Fruit fly (Drosophila melanogaster): Measurements from ENCODE around the gene CG43115.

Gene CG43115

DNA sequence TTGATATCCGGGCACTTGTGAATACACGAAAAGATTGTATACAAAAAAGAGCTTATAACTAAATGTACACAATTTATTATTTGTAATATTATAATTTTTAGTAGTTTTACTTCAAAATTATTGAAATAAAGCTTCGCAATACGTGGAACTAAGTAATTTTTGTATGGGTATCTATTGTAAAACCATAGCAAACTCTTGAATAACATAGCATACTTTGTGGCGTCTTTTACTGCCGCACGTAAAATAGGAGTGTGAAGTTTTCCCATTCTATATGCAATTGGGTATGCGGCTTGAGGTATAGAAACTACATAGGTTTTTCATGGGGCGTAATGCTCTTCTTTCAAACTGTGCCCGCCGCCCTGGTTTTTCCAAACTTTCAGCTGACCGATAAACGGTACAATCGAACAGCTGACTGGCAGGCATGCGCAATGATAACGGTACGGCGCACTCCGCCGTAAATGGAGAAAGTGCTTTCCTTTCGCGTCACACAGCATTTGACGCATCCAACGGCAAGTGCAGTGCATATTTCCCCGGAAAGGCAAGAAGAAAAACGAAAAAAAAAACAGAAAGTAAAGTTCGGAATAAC, 26.7 kb downstream of the CG43115 start, which contains the start of gene CG5937:
CG5937 (plus strand) TSS at position 575 of the 586 bp plus-strand sequence.
- no peak for TF ChIP-seq h (optimal IDR thresholded peaks at IDR 0.05)
- no peak for TF ChIP-seq psq (optimal IDR thresholded peaks at IDR 0.05)
- TF ChIP-seq insv (optimal IDR thresholded peaks at IDR 0.05) = no peak
- no peak for TF ChIP-seq ttk (optimal IDR thresholded peaks at IDR 0.05)
- no peak for TF ChIP-seq Myc (optimal IDR thresholded peaks at IDR 0.05)
- TF ChIP-seq Sin3A (optimal IDR thresholded peaks at IDR 0.05) = no peak

DNA sequence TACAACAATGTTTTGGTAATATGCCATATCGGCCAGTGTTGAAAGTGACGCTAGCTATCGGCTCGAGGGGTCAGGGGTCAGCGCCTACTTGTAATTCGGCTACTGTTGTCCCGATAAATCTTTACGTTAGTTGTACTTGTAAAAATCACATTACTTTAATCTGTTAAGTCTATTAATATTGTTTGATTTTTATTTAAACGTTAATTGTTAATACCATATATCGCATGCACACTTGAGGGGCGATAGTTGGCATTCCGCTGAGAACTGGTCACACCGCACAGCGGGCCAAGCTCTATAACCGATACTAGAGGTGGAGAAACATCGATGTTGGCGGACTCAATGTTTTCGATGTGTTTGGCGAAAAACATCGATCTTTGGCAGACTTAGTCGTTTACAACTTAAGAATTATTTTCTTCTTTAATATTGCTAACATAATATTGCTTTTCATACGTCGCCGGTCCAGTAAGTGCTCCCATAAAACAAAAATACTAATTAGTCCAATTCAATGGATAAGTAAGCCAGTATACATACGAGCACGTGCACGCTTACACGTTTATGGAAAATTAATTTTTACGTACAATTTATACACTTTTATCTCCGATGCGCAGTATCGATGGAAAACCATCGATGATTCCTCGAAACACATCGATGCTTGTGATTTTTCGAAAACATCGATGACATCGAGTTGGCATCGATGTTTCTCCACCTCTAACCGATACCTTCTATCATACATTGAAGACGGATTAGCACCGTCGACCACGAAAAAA, 28.9 kb downstream of the CG43115 start, which contains the start of the genes rux and MCTS1:
rux (minus strand) TSS at position 621 of the 767 bp plus-strand sequence.
MCTS1 (plus strand) TSS at position 713 of the 767 bp plus-strand sequence.
- TF ChIP-seq h (optimal IDR thresholded peaks at IDR 0.05) (no peak), Sin3A (optimal IDR thresholded peaks at IDR 0.05) (no peak), Myc (optimal IDR thresholded peaks at IDR 0.05) (no peak), psq (optimal IDR thresholded peaks at IDR 0.05) (no peak), ttk (optimal IDR thresholded peaks at IDR 0.05) (no peak), insv (optimal IDR thresholded peaks at IDR 0.05) (no peak)

- no peak for TF ChIP-seq ttk (optimal IDR thresholded peaks at IDR 0.05)
- no peak for TF ChIP-seq h (optimal IDR thresholded peaks at IDR 0.05)
- TF ChIP-seq insv (optimal IDR thresholded peaks at IDR 0.05) = no peak
- TF ChIP-seq Myc (optimal IDR thresholded peaks at IDR 0.05) = no peak
- TF ChIP-seq Sin3A (optimal IDR thresholded peaks at IDR 0.05) = no peak
Observed at dm6 chrX:6035359-6035758, 30.9 kb downstream of the CG43115 start.

- TF ChIP-seq Myc (optimal IDR thresholded peaks at IDR 0.05) (no peak), h (optimal IDR thresholded peaks at IDR 0.05) (no peak), insv (optimal IDR thresholded peaks at IDR 0.05) (no peak)
Observed at dm6 chrX:6034741-6035140, 31.5 kb downstream of the CG43115 start.

DNA sequence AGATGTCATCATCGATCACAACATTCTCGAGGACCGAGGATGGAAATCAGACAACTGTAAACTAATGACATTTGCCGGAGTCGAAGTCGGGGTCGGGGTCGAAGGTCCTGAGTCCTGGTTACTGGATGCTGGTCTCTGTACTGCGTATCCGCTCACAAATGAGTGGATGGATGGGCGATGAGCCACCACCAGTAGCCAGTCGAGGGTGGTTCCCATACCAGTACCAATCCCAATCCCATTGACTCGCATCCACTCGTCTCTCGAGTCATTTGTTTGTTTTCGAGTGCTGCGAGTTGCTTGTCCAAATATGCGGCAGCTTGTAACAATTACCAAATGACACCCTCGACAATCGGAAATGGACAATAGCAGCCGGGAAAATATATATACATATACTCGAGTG, 33.4 kb downstream of the CG43115 start:
- TF ChIP-seq Sin3A (optimal IDR thresholded peaks at IDR 0.05) = no peak
- TF ChIP-seq psq (optimal IDR thresholded peaks at IDR 0.05) = no peak
- no peak for TF ChIP-seq ttk (optimal IDR thresholded peaks at IDR 0.05)
- no peak for TF ChIP-seq h (optimal IDR thresholded peaks at IDR 0.05)
- no peak for TF ChIP-seq insv (optimal IDR thresholded peaks at IDR 0.05)
- TF ChIP-seq Myc (optimal IDR thresholded peaks at IDR 0.05) = no peak

dm6 chrX:6031692-6032091, 34.5 kb downstream of the CG43115 start:
- no peak for TF ChIP-seq insv (optimal IDR thresholded peaks at IDR 0.05)
- TF ChIP-seq psq (optimal IDR thresholded peaks at IDR 0.05) = no peak
- TF ChIP-seq Sin3A (optimal IDR thresholded peaks at IDR 0.05) = no peak
- no peak for TF ChIP-seq Myc (optimal IDR thresholded peaks at IDR 0.05)
- no peak for TF ChIP-seq ttk (optimal IDR thresholded peaks at IDR 0.05)
- TF ChIP-seq h (optimal IDR thresholded peaks at IDR 0.05) = no peak

dm6 chrX:6030593-6030992, 35.6 kb downstream of the CG43115 start:
- TF ChIP-seq Sin3A (optimal IDR thresholded peaks at IDR 0.05) (no peak), ttk (optimal IDR thresholded peaks at IDR 0.05) (no peak), Myc (optimal IDR thresholded peaks at IDR 0.05) (no peak), h (optimal IDR thresholded peaks at IDR 0.05) (no peak), psq (optimal IDR thresholded peaks at IDR 0.05) (no peak), insv (optimal IDR thresholded peaks at IDR 0.05) (no peak)

DNA sequence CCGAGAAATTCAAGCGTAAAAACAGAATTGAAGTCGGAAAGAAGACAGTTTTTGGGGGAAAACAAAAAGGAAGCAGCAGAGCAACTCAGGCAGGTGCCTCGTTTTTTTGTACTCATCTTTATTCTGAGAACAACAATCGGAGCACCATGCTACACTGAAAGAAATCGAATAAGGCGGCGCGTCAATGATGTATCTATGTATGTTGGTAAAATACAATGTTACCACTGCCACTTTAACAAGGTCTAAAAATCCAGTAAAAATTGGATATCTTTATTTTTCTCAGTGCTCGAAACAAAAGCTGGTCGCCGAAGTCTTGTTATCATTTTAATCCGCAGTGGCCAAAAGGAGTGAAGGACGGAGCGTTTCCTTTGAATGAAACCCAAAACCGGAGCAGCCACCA, 36.2 kb downstream of the CG43115 start:
- TF ChIP-seq Myc (optimal IDR thresholded peaks at IDR 0.05) (no peak), h (optimal IDR thresholded peaks at IDR 0.05) (no peak), insv (optimal IDR thresholded peaks at IDR 0.05) (no peak)

- no peak for TF ChIP-seq ttk (optimal IDR thresholded peaks at IDR 0.05)
- TF ChIP-seq h (optimal IDR thresholded peaks at IDR 0.05) = no peak
- TF ChIP-seq Sin3A (optimal IDR thresholded peaks at IDR 0.05) = no peak
- TF ChIP-seq Myc (optimal IDR thresholded peaks at IDR 0.05) = no peak
- no peak for TF ChIP-seq insv (optimal IDR thresholded peaks at IDR 0.05)
- no peak for TF ChIP-seq psq (optimal IDR thresholded peaks at IDR 0.05)
Observed at dm6 chrX:6029015-6029414, 37.2 kb downstream of the CG43115 start.

DNA sequence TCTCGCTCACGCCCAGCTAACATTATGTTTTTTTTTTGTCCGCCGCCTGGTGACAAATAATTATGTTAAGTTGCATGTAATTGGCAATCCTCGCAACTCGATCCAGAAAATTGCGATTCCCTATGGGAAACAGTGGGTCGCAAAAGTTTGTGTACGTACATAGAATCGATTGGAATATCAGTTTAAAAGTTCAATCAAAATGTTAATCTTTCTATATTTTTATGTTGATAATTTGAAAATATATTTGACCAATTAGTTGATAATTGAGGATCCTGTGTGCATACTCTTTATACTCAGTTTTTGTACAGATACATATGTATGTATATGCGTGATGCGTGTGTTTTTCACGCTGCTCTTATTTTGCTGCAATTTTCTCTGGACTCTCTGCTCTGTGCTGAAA, 38.4 kb downstream of the CG43115 start:
- TF ChIP-seq Myc (optimal IDR thresholded peaks at IDR 0.05) (no peak), insv (optimal IDR thresholded peaks at IDR 0.05) (no peak), Sin3A (optimal IDR thresholded peaks at IDR 0.05) (no peak), ttk (optimal IDR thresholded peaks at IDR 0.05) (no peak), psq (optimal IDR thresholded peaks at IDR 0.05) (no peak), h (optimal IDR thresholded peaks at IDR 0.05) (no peak)

DNA sequence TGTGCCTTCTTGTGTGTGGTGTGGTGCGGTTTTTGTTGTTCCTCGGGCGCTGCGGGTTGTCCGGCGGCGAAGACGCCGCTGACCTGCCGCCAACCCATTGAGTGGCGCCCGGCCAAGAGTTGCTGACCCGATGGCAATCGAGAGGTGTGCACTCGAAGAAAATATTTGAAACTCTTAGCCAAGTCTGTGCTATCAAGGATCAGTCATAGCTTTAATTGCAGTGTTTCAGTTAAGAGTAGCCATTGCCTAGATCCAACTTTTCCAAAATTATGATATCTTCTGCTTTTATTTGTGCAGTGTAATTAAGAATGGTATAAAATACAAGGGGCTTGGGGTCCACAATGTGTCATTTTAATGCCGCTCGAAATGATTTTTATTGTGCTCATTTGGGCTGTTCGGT, 41.6 kb downstream of the CG43115 start:
- no peak for TF ChIP-seq ttk (optimal IDR thresholded peaks at IDR 0.05)
- TF ChIP-seq Sin3A (optimal IDR thresholded peaks at IDR 0.05) = no peak
- no peak for TF ChIP-seq Myc (optimal IDR thresholded peaks at IDR 0.05)
- no peak for TF ChIP-seq psq (optimal IDR thresholded peaks at IDR 0.05)
- TF ChIP-seq insv (optimal IDR thresholded peaks at IDR 0.05) = no peak
- TF ChIP-seq h (optimal IDR thresholded peaks at IDR 0.05) = no peak

DNA sequence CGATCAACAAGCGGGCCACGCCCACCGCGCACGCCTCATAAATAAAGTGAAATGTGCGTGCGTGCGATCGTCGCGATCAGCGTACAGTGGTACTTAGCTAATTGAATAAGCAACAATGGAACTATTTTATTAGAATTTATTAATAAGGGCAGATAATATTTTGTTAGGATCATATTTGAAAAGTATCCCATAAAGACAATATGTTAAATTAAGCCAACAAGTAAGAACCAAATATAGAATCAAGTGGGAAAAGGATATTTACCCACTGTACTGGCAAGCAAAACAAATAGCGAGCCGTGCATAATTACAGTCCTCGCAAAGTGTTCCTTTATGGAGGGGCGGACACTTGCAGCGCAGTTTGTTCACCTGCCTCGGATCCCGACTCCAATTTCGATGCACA, 44.1 kb downstream of the CG43115 start:
- TF ChIP-seq ttk (optimal IDR thresholded peaks at IDR 0.05) (no peak), insv (optimal IDR thresholded peaks at IDR 0.05) (no peak), psq (optimal IDR thresholded peaks at IDR 0.05) (no peak), Myc (optimal IDR thresholded peaks at IDR 0.05) (no peak), Sin3A (optimal IDR thresholded peaks at IDR 0.05) (no peak), h (optimal IDR thresholded peaks at IDR 0.05) (no peak)

DNA sequence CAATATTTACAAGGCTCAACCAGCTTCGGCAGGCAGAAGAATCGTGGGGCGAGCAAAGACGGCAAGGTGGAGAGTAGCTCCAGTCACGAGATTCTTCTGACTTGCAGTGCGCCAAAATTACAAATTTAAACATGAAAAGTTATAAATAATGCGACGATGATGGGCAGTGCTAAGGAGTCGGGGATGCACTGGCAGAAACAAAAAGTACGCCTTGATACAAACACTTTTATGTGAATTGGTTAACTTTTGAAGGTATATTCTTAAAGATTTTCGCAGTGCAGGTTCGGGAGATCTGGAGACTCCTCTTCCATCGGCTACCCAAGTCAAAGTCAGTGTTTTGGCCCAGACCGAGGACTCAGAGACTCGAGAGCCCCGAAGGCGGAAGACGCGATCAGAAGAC, 44.8 kb downstream of the CG43115 start:
- TF ChIP-seq insv (optimal IDR thresholded peaks at IDR 0.05) = no peak
- no peak for TF ChIP-seq Sin3A (optimal IDR thresholded peaks at IDR 0.05)
- TF ChIP-seq h (optimal IDR thresholded peaks at IDR 0.05) = no peak
- no peak for TF ChIP-seq ttk (optimal IDR thresholded peaks at IDR 0.05)
- no peak for TF ChIP-seq Myc (optimal IDR thresholded peaks at IDR 0.05)
- TF ChIP-seq psq (optimal IDR thresholded peaks at IDR 0.05) = no peak

All from Kc167 (cell line).